Worm (Caenorhabditis elegans) whole organism, L4 larva: ENCODE results near the gene aqp-5.
A peak's percentile ranks its signal among the peaks of the same experiment; 100 is the strongest.

Experiments
- D1046.2 ChIP-seq: fragments of 200-800 bp; sonication (Bioruptor generic); IDR thresholded peaks from 2 replicates; pipeline ENCODE4 v1.3.6; 2022; ENCODE audit warnings: missing genetic modification characterization, missing compliant biosample characterization
- F10B5.3 ChIP-seq: sonication (generic microtip); optimal IDR thresholded peaks from 2 replicates; lab custom pipeline; 2016; ENCODE audit warnings: mild to moderate bottlenecking, missing genetic modification characterization, missing compliant biosample characterization
- F26F4.8 ChIP-seq: fragments of 200-800 bp; sonication (Bioruptor generic); conservative IDR thresholded peaks from 2 replicates; pipeline ENCODE4 v1.3.6; 2022; ENCODE audit warnings: missing genetic modification characterization, missing compliant biosample characterization
- F37D6.2 ChIP-seq: sonication (generic microtip); optimal IDR thresholded peaks from 2 replicates; lab custom pipeline; 2016; ENCODE audit warnings: mild to moderate bottlenecking, missing genetic modification characterization, missing compliant biosample characterization
- T20F7.1 ChIP-seq: fragments of 200-800 bp; sonication (Bioruptor generic); optimal IDR thresholded peaks from 2 replicates; lab custom pipeline; 2018; ENCODE audit warnings: mild to moderate bottlenecking, missing genetic modification characterization, missing compliant biosample characterization
- Y75B8A.6 ChIP-seq: fragments of 200-800 bp; sonication (Bioruptor generic); IDR thresholded peaks from 2 replicates; pipeline ENCODE4 v1.3.6; 2022; ENCODE audit warnings: missing genetic modification reagents, missing genetic modification characterization, missing compliant biosample characterization
- aha-1 ChIP-seq: fragments of 150-350 bp; peaks from one replicate; lab custom pipeline; 2014; ENCODE audit warnings: missing biosample characterization, missing genetic modification characterization
- ama-1 ChIP-seq: fragments of 150-350 bp; optimal IDR thresholded peaks from 2 replicates; lab custom pipeline; 2014; ENCODE audit warnings: inconsistent platforms, mixed read lengths
- arid-1 ChIP-seq: fragments of 200-800 bp; sonication (Bioruptor generic); conservative IDR thresholded peaks from 2 replicates; pipeline ENCODE4 v1.3.6; 2022; ENCODE audit warnings: missing genetic modification reagents, missing genetic modification characterization, missing compliant biosample characterization
- ceh-44 ChIP-seq: fragments of 200-800 bp; sonication (Bioruptor generic); IDR thresholded peaks from 2 replicates; pipeline ENCODE4 v1.3.6; 2022; ENCODE audit warnings: missing genetic modification reagents, missing genetic modification characterization, missing compliant biosample characterization
- ceh-82 ChIP-seq: sonication (generic microtip); optimal IDR thresholded peaks from 2 replicates; lab custom pipeline; 2017; ENCODE audit warnings: missing biosample characterization, missing genetic modification characterization
- ctbp-1 ChIP-seq: fragments of 200-800 bp; sonication (Bioruptor generic); IDR thresholded peaks from 2 replicates; pipeline ENCODE4 v1.3.6; 2022; ENCODE audit warnings: missing genetic modification reagents, missing genetic modification characterization, missing compliant biosample characterization
- daf-12 ChIP-seq: fragments of 150-350 bp; optimal IDR thresholded peaks from 2 replicates; lab custom pipeline; 2014; ENCODE audit warnings: missing biosample characterization, missing genetic modification reagents, missing genetic modification characterization
- daf-16 ChIP-seq, 3 experiments: sonication (generic microtip); optimal IDR thresholded peaks; 2 replicates each; lab custom pipeline; 2016 to 2017; ENCODE audit warnings: missing genetic modification characterization in 3 of 3, missing genetic modification reagents in 3 of 3, mild to moderate bottlenecking in 2 of 3, missing compliant biosample characterization in 2 of 3, missing biosample characterization in 1 of 3, moderate library complexity in 1 of 3
- dmd-6 ChIP-seq: fragments of 200-800 bp; sonication (Bioruptor generic); IDR thresholded peaks from 2 replicates; pipeline ENCODE4 v1.3.6; 2022; ENCODE audit warnings: missing genetic modification reagents, missing genetic modification characterization, missing compliant biosample characterization
- egl-27 ChIP-seq: sonication (generic microtip); optimal IDR thresholded peaks from 3 replicates; lab custom pipeline; 2017; ENCODE audit warnings: missing biosample characterization, missing genetic modification reagents, missing genetic modification characterization
- gei-8 ChIP-seq: fragments of 200-800 bp; sonication (Bioruptor generic); optimal IDR thresholded peaks from 2 replicates; lab custom pipeline; 2018; ENCODE audit warnings: mild to moderate bottlenecking, missing genetic modification characterization, missing compliant biosample characterization
- hif-1 ChIP-seq, 2 experiments: sonication (generic microtip); optimal IDR thresholded peaks; 2 replicates each; lab custom pipeline; 2016 to 2017; ENCODE audit warnings: missing compliant biosample characterization in 2 of 2, missing genetic modification characterization in 2 of 2, missing genetic modification reagents in 2 of 2, missing genotype in 2 of 2, mild to moderate bottlenecking in 1 of 2
- hlh-11 ChIP-seq: fragments of 200-800 bp; sonication (Bioruptor generic); optimal IDR thresholded peaks from 2 replicates; lab custom pipeline; 2018; ENCODE audit warnings: mild to moderate bottlenecking, missing genetic modification characterization, missing compliant biosample characterization
- lin-13 ChIP-seq: fragments of 150-350 bp; optimal IDR thresholded peaks from 2 replicates; lab custom pipeline; 2014; ENCODE audit warnings: missing biosample characterization, missing genetic modification reagents, missing genetic modification characterization
- lin-39 ChIP-seq: fragments of 150-350 bp; optimal IDR thresholded peaks from 2 replicates; lab custom pipeline; 2014; ENCODE audit warnings: missing biosample characterization, missing genetic modification reagents, missing genetic modification characterization
- lir-3 ChIP-seq: sonication (generic microtip); optimal IDR thresholded peaks from 2 replicates; lab custom pipeline; 2016; ENCODE audit warnings: mild to moderate bottlenecking, missing genetic modification characterization, missing compliant biosample characterization
- madf-9 ChIP-seq: fragments of 200-800 bp; sonication (Bioruptor generic); conservative IDR thresholded peaks from 2 replicates; pipeline ENCODE4 v1.3.6; 2022; ENCODE audit warnings: missing genetic modification reagents, missing genetic modification characterization, missing compliant biosample characterization
- mdl-1 ChIP-seq, 2 experiments: fragments of 150-350 bp in 1 of 2; sonication (generic microtip) in 1 of 2; optimal IDR thresholded peaks; 2 replicates each; lab custom pipeline; 2014 to 2017; ENCODE audit warnings: missing biosample characterization in 2 of 2, missing genetic modification characterization in 2 of 2
- mdt-29 ChIP-seq: fragments of 200-800 bp; sonication (Bioruptor generic); IDR thresholded peaks from 2 replicates; pipeline ENCODE4 v1.3.6; 2022; ENCODE audit warnings: missing genetic modification reagents, missing genetic modification characterization, missing compliant biosample characterization
- mes-2 ChIP-seq: sonication (generic microtip); optimal IDR thresholded peaks from 2 replicates; lab custom pipeline; 2016; ENCODE audit warnings: missing genotype, mild to moderate bottlenecking, missing genetic modification characterization, missing compliant biosample characterization; ENCODE audit not compliant: poor library complexity, severe bottlenecking
- mxl-2 ChIP-seq: fragments of 200-800 bp; sonication (Bioruptor generic); conservative IDR thresholded peaks from 2 replicates; pipeline ENCODE4 v1.3.6; 2022; ENCODE audit warnings: missing genetic modification reagents, missing genetic modification characterization, missing compliant biosample characterization
- nhr-28 ChIP-seq: fragments of 150-350 bp; optimal IDR thresholded peaks from 2 replicates; lab custom pipeline; 2014; ENCODE audit warnings: missing biosample characterization, missing genetic modification characterization
- nhr-48 ChIP-seq: sonication (generic microtip); optimal IDR thresholded peaks from 2 replicates; lab custom pipeline; 2016; ENCODE audit warnings: mild to moderate bottlenecking, missing genetic modification characterization, missing compliant biosample characterization
- nhr-76 ChIP-seq: fragments of 150-350 bp; optimal IDR thresholded peaks from 2 replicates; lab custom pipeline; 2014; ENCODE audit warnings: missing biosample characterization, missing genetic modification characterization
- pha-4 ChIP-seq, 2 experiments: fragments of 150-350 bp in 1 of 2; fragments of 200-800 bp in 1 of 2; sonication (Bioruptor generic) in 1 of 2; IDR thresholded peaks in 1 of 2; optimal IDR thresholded peaks in 1 of 2; 2 replicates each; pipeline versions ENCODE4 v1.3.6 to Lab custom; 2014 to 2022; ENCODE audit warnings: missing genetic modification characterization in 2 of 2, missing genetic modification reagents in 2 of 2, missing biosample characterization in 1 of 2, missing compliant biosample characterization in 1 of 2
- pqm-1 ChIP-seq: sonication (generic microtip); optimal IDR thresholded peaks from 2 replicates; lab custom pipeline; 2017; ENCODE audit warnings: missing biosample characterization, missing genetic modification characterization
- rbr-2 ChIP-seq: sonication (generic microtip); optimal IDR thresholded peaks from 2 replicates; lab custom pipeline; 2016; ENCODE audit warnings: missing genotype, missing genetic modification characterization, missing compliant biosample characterization
- saeg-2 ChIP-seq: fragments of 200-800 bp; sonication (Bioruptor generic); IDR thresholded peaks from 2 replicates; pipeline ENCODE4 v1.3.6; 2022; ENCODE audit warnings: missing genetic modification reagents, missing genetic modification characterization, missing compliant biosample characterization
- skn-1 ChIP-seq: fragments of 150-350 bp; optimal IDR thresholded peaks from 2 replicates; lab custom pipeline; 2014; ENCODE audit warnings: missing biosample characterization, missing genetic modification characterization
- spr-3 ChIP-seq: fragments of 200-800 bp; sonication (Bioruptor generic); optimal IDR thresholded peaks from 2 replicates; lab custom pipeline; 2018; ENCODE audit warnings: mild to moderate bottlenecking, missing genetic modification characterization, missing compliant biosample characterization
- tra-1 ChIP-seq: fragments of 200-800 bp; sonication (Bioruptor generic); IDR thresholded peaks from 2 replicates; pipeline ENCODE4 v1.3.6; 2022; ENCODE audit warnings: missing genetic modification reagents, missing genetic modification characterization, missing compliant biosample characterization
- unc-130 ChIP-seq: sonication (generic microtip); optimal IDR thresholded peaks from 2 replicates; lab custom pipeline; 2016; ENCODE audit warnings: missing genetic modification reagents, missing genetic modification characterization, missing compliant biosample characterization
- unc-62 ChIP-seq, 3 experiments: fragments of 150-350 bp in 1 of 3; sonication (generic microtip); optimal IDR thresholded peaks in 2 of 3; peaks in 1 of 3; 1 replicate in 1 of 3; 2 replicates in 2 of 3; lab custom pipeline; 2014 to 2017; ENCODE audit warnings: missing biosample characterization in 3 of 3, missing genetic modification characterization in 3 of 3, missing genetic modification reagents in 3 of 3, missing genotype in 1 of 3
- vab-7 ChIP-seq: fragments of 200-800 bp; sonication (Bioruptor generic); IDR thresholded peaks from 2 replicates; pipeline ENCODE4 v1.3.6; 2022; ENCODE audit warnings: missing genetic modification reagents, missing genetic modification characterization, missing compliant biosample characterization
- zfp-2 ChIP-seq: sonication (generic microtip); optimal IDR thresholded peaks from 2 replicates; lab custom pipeline; 2016; ENCODE audit warnings: mild to moderate bottlenecking, missing genetic modification characterization, missing compliant biosample characterization
- zfp-3 ChIP-seq: fragments of 200-800 bp; sonication (Bioruptor generic); conservative IDR thresholded peaks from 2 replicates; pipeline ENCODE4 v1.3.6; 2022; ENCODE audit warnings: missing genetic modification reagents, missing genetic modification characterization, missing compliant biosample characterization
- zip-2 ChIP-seq: fragments of 150-350 bp; optimal IDR thresholded peaks from 2 replicates; lab custom pipeline; 2014; ENCODE audit warnings: missing biosample characterization, missing genetic modification characterization
- ztf-7 ChIP-seq: fragments of 150-350 bp; optimal IDR thresholded peaks from 2 replicates; lab custom pipeline; 2014; ENCODE audit warnings: missing biosample characterization, missing genetic modification characterization

The aqp-5 gene

ce11 chrV:10468190-10468589 lies 23.4 kb upstream of the aqp-5 start, which contains the start of gene egl-9 (continued):
- TF ChIP-seq ctbp-1 (GFP tag; lab: Robert Waterston, UW), result no peak; the same call in 1 of the 2 replicates
- no peak for TF ChIP-seq rbr-2 (tag; lab: Kevin White, UChicago)
- TF ChIP-seq lin-39 (tag; lab: Kevin White, UChicago), result no peak
- TF ChIP-seq lin-13 (GFP tag; lab: Kevin White, UChicago), result peak; percentile 3
- peak; percentile 99 for TF ChIP-seq aha-1 (tag; lab: Kevin White, UChicago)
- TF ChIP-seq zip-2 (tag; lab: Kevin White, UChicago), result no peak
- TF ChIP-seq ceh-44, result no peak
- peak; percentile 31; the same call in 1 of the 2 replicates for TF ChIP-seq tra-1 (GFP tag; lab: Robert Waterston, UW)
- peak; percentile 83 for TF ChIP-seq hlh-11 (tag; lab: Kevin White, UChicago)
- TF ChIP-seq dmd-6, result peak; percentile 91
- TF ChIP-seq ceh-82 (tag; lab: Kevin White, UChicago), result no peak
- no peak for TF ChIP-seq lir-3 (tag; lab: Kevin White, UChicago)
- TF ChIP-seq madf-9, result no peak
- peak; percentile 55 for TF ChIP-seq mes-2 (tag; lab: Kevin White, UChicago)
- TF ChIP-seq zfp-2, result no peak
- peak; percentile 59 for TF ChIP-seq ama-1 (lab: Kevin White, UChicago)
- TF ChIP-seq daf-12 (tag; lab: Kevin White, UChicago), result no peak
- TF ChIP-seq mdl-1 (tag; optimal IDR thresholded peaks at IDR 0.05; lab: Kevin White, UChicago), result peak in 1 of 2 experiments; percentile 62
- TF ChIP-seq unc-62 (GFP tag; optimal IDR thresholded peaks at IDR 0.05 in 1 of 2; lab: Kevin White, UChicago), result peak in 1 of 2 experiments; percentile 24
- TF ChIP-seq unc-62 (tag; optimal IDR thresholded peaks at IDR 0.05; lab: Kevin White, UChicago), result no peak

ce11 chrV:10468709-10469108 lies 22.8 kb upstream of the aqp-5 start:
- TF ChIP-seq mxl-2 (GFP tag; lab: Robert Waterston, UW) (no peak), skn-1 (tag; lab: Kevin White, UChicago) (no peak), pqm-1 (tag; lab: Kevin White, UChicago) (no peak), unc-62 (GFP tag; optimal IDR thresholded peaks at IDR 0.05 in 1 of 2; lab: Kevin White, UChicago) (peak in 1 of 2 experiments; percentile 95), unc-62 (tag; optimal IDR thresholded peaks at IDR 0.05; lab: Kevin White, UChicago) (no peak), vab-7 (GFP tag; lab: Robert Waterston, UW) (no peak), dmd-6 (no peak), spr-3 (GFP tag; lab: Kevin White, UChicago) (no peak), daf-16 (GFP tag; optimal IDR thresholded peaks at IDR 0.05; lab: Kevin White, UChicago) (peak in 1 of 2 experiments; percentile 55), daf-16 (tag; optimal IDR thresholded peaks at IDR 0.05; lab: Kevin White, UChicago) (no peak)

ce11 chrV:10469845-10470244 lies 21.7 kb upstream of the aqp-5 start:
- no peak for TF ChIP-seq F37D6.2
- TF ChIP-seq aha-1 (tag; lab: Kevin White, UChicago), result peak; percentile 92
- no peak for TF ChIP-seq ztf-7 (tag; lab: Kevin White, UChicago)
- no peak for TF ChIP-seq nhr-48 (tag; lab: Kevin White, UChicago)

ce11 chrV:10471007-10471406 lies 20.5 kb upstream of the aqp-5 start:
- TF ChIP-seq D1046.2, result no peak
- TF ChIP-seq mxl-2 (GFP tag; lab: Robert Waterston, UW), result no peak
- no peak for TF ChIP-seq F10B5.3 (tag; lab: Kevin White, UChicago)
- no peak for TF ChIP-seq gei-8
- 0 out of 2 replicates have a peak, but pooled peaks have one; percentile 31 for TF ChIP-seq F26F4.8
- no peak for TF ChIP-seq mdt-29
- TF ChIP-seq hif-1 (tag; optimal IDR thresholded peaks at IDR 0.05; lab: Kevin White, UChicago), result peak in 1 of 2 experiments; percentile 23
- TF ChIP-seq pha-4 (GFP tag; IDR thresholded peaks at IDR 0.05; lab: Robert Waterston, UW), result no peak
- no peak for TF ChIP-seq pha-4 (tag; optimal IDR thresholded peaks at IDR 0.05; lab: Kevin White, UChicago)
- TF ChIP-seq mdl-1 (tag; optimal IDR thresholded peaks at IDR 0.05; lab: Kevin White, UChicago), result no peak
- TF ChIP-seq egl-27, result no peak
- no peak for TF ChIP-seq T20F7.1
- 0 out of 2 replicates have a peak, but pooled peaks have one; percentile 25 for TF ChIP-seq zfp-3 (GFP tag; lab: Robert Waterston, UW)
- TF ChIP-seq unc-130, result no peak
- TF ChIP-seq nhr-28 (tag; lab: Kevin White, UChicago), result no peak
- peak; percentile 97 for TF ChIP-seq aha-1 (tag; lab: Kevin White, UChicago)
- no peak for TF ChIP-seq nhr-76 (tag; lab: Kevin White, UChicago)
- TF ChIP-seq saeg-2 (GFP tag; lab: Robert Waterston, UW), result no peak
- peak; percentile 46 for TF ChIP-seq ama-1 (lab: Kevin White, UChicago)
- TF ChIP-seq zip-2 (tag; lab: Kevin White, UChicago), result no peak
- no peak for TF ChIP-seq arid-1
- TF ChIP-seq Y75B8A.6 (GFP tag; lab: Robert Waterston, UW), result 0 out of 2 replicates have a peak, but pooled peaks have one; percentile 6
